Fruit fly (Drosophila melanogaster) whole organism: Measurements from ENCODE around the gene CG15408.

Experiments
- CG8478 ChIP-seq: fragments of >200 bp; optimal IDR thresholded peaks from 2 replicates; lab custom pipeline; 2018; ENCODE audit warnings: inconsistent platforms
- Dll ChIP-seq: fragments of >200 bp; optimal IDR thresholded peaks from 2 replicates; lab custom pipeline; 2017
- pan ChIP-seq: fragments of >200 bp; optimal IDR thresholded peaks from 2 replicates; lab custom pipeline; 2017
- psq ChIP-seq: fragments of >200 bp; optimal IDR thresholded peaks from 2 replicates; lab custom pipeline; 2017
- usp ChIP-seq: fragments of >200 bp; optimal IDR thresholded peaks from 2 replicates; lab custom pipeline; 2017; ENCODE audit warnings: missing biosample characterization, missing genetic modification characterization, mixed read lengths

DNA sequence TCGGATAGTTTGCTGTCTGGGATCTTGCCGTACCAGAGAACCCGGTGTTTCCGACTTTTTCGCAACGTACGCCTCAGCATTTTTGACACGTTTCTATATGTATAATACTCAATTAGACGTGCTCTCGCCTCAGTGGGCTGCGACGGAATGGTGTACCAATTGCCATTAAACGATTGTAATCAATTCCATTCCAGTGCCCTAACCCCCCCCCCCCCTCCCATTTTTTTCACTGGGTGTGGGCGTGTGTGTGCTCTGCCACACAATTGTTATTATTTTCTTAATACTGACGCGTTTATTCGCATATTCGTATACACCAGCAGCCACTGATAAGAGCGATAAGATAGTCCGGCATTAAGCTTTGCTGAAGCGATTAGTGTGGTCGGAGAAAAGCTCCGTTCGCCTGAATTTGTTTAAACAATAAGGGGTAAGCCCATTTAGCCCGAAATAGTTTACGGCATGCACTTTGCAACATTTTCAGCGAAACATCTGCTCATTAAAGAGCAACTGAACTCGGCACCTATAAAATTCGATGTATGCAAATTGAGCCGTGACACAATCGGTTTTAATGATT lies 36.6 kb downstream of the CG15408 start:
- TF ChIP-seq CG8478 (no peak), pan (lab: Kevin White, UChicago) (no peak), usp (GFP tag; lab: Kevin White, UChicago) (no peak), psq (no peak), Dll (lab: Kevin White, UChicago) (no peak)
